ENCODE assay signal across 1 worm cellular context in the genomic region with DNA sequence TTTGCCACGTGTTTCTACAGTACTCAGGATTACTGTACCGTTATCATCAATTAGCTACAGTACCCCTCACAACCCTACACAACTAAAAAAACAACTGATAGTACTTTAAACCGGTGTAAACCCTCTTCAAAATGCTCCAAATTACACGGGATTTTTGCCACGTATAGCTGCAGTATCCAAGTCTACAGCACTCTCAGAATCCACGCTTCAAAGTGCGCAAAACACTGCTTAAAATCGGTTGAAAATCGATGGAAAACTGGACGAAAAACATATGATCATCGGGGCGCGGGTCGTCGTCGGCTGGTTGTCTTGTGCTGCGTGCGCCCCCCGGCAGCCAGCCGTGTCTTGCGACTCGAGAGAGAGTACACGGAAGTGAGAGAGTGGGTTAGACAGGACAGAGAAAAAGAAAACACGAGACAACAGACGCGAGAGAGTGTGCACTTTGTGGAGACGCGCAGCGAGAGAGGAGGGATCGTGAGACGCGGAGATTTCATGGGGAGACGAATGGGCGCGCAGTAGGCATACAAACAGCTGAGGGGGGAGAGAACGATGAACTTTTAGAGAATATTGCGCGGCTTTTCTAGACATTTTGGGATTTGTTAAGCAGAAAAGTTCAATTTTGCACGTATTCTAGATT.
TF ChIP-seq lines count a peak whose summit lies in the region.

No protein-coding gene starts in this region.

TF ChIP-seq in whole organism, L1 larva, 84 proteins besides CTCF, POLR2A, EP300 and RAD21 (continued from another document):
- TF ChIP-seq ceh-8 (GFP tag; optimal IDR thresholded peaks at IDR 0.05; lab: Kevin White, UChicago) (peak; percentile 34), tbx-2 (tag; optimal IDR thresholded peaks at IDR 0.05; lab: Kevin White, UChicago) (peak; percentile 92), aly-2 (tag; optimal IDR thresholded peaks at IDR 0.05; lab: Kevin White, UChicago) (peak; percentile 5), mab-9 (GFP tag; IDR thresholded peaks at IDR 0.05; lab: Robert Waterston, UW) (peak; percentile 87), rnt-1 (tag; optimal IDR thresholded peaks at IDR 0.05; lab: Kevin White, UChicago) (peak; percentile 95), sox-4 (tag; optimal IDR thresholded peaks at IDR 0.05; lab: Kevin White, UChicago) (peak; percentile 68), isw-1 (GFP tag; IDR thresholded peaks at IDR 0.05; lab: Robert Waterston, UW) (peak; percentile 77), nhr-85 (tag; lab: Kevin White, UChicago) (peak; percentile 88), grh-1 (GFP tag; IDR thresholded peaks at IDR 0.05; lab: Robert Waterston, UW) (peak; percentile 45; the same call in 1 of the 2 replicates), alr-1 (tag; optimal IDR thresholded peaks at IDR 0.05; lab: Kevin White, UChicago; ENCODE audit: borderline replicate concordance) (no peak), ces-1 (GFP tag; optimal IDR thresholded peaks at IDR 0.05; lab: Kevin White, UChicago) (no peak), jun-1 (tag; optimal IDR thresholded peaks at IDR 0.05; lab: Kevin White, UChicago) (peak; percentile 80), ztf-11 (tag; optimal IDR thresholded peaks at IDR 0.05; lab: Kevin White, UChicago) (peak in 1 of 2 experiments; percentile 81), nhr-20 (tag; optimal IDR thresholded peaks at IDR 0.05; lab: Kevin White, UChicago) (peak; percentile 90), F16B12.6 (tag; optimal IDR thresholded peaks at IDR 0.05; lab: Kevin White, UChicago) (peak; percentile 62), C16A3.4 (tag; optimal IDR thresholded peaks at IDR 0.05; lab: Kevin White, UChicago) (peak; percentile 57), ztf-4 (tag; optimal IDR thresholded peaks at IDR 0.05; lab: Kevin White, UChicago) (peak; percentile 83), mep-1 (tag; optimal IDR thresholded peaks at IDR 0.05; lab: Kevin White, UChicago) (peak; percentile 77), efl-3 (GFP tag; optimal IDR thresholded peaks at IDR 0.05; lab: Kevin White, UChicago) (no peak), pag-3 (tag; optimal IDR thresholded peaks at IDR 0.05; lab: Kevin White, UChicago; ENCODE audit: borderline replicate concordance, insufficient read depth) (no peak), ceh-88 (GFP tag; IDR thresholded peaks at IDR 0.05; lab: Robert Waterston, UW) (no peak), nhr-12 (tag; optimal IDR thresholded peaks at IDR 0.05; lab: Kevin White, UChicago) (no peak), unc-130 (tag; optimal IDR thresholded peaks at IDR 0.05; lab: Kevin White, UChicago) (peak; percentile 30), ets-5 (GFP tag; IDR thresholded peaks at IDR 0.05; lab: Robert Waterston, UW) (no peak), lin-39 (tag; optimal IDR thresholded peaks at IDR 0.05; lab: Kevin White, UChicago) (no peak), fkh-10 (GFP tag; optimal IDR thresholded peaks at IDR 0.05; lab: Kevin White, UChicago) (peak; percentile 58), hpl-2 (GFP tag; optimal IDR thresholded peaks at IDR 0.05; lab: Kevin White, UChicago) (no peak), nhr-47 (tag; optimal IDR thresholded peaks at IDR 0.05; lab: Kevin White, UChicago) (peak; percentile 93)
